Fruit fly (Drosophila melanogaster) whole organism, wandering third instar larva: ENCODE measurements around the gene CG7878.

Experiments used
- Dfd ChIP-seq: fragments of >200 bp; optimal IDR thresholded peaks from 2 replicates; lab custom pipeline; 2017; ENCODE audit warnings: missing biosample characterization, missing genetic modification characterization
- GATAd ChIP-seq: sonication (Bioruptor generic); optimal IDR thresholded peaks from 2 replicates; lab custom pipeline; 2016; ENCODE audit warnings: missing biosample characterization, missing genetic modification characterization
- fru ChIP-seq: fragments of 200-800 bp; sonication (Bioruptor generic); optimal IDR thresholded peaks from 3 replicates; lab custom pipeline; 2016; ENCODE audit warnings: missing biosample characterization, mild to moderate bottlenecking, missing genetic modification characterization
- jim ChIP-seq: fragments of 175-275, 200-325 bp; sonication (Bioruptor generic); optimal IDR thresholded peaks from 2 replicates; lab custom pipeline; 2016; ENCODE audit warnings: missing biosample characterization, mild to moderate bottlenecking, missing genetic modification characterization
- lola ChIP-seq: fragments of >200 bp; optimal IDR thresholded peaks from 2 replicates; lab custom pipeline; 2017; ENCODE audit warnings: missing biosample characterization, missing genetic modification characterization

- TF ChIP-seq lola: no peak
- no peak for TF ChIP-seq GATAd (GFP tag; lab: Kevin White, UChicago)
- peak; percentile 7 for TF ChIP-seq Dfd (GFP tag; lab: Kevin White, UChicago)
- TF ChIP-seq fru: no peak
- no peak for TF ChIP-seq jim (GFP tag; lab: Kevin White, UChicago)
Observed at dm6 chr3R:8138095-8138494, 15.6 kb downstream of the CG7878 start.
